Fruit fly (Drosophila melanogaster) whole organism, embryonic: ENCODE results near the gene Ssu72.

Experiments
- Awh ChIP-seq: fragments of 200-800 bp; sonication (Bioruptor generic); IDR thresholded peaks from 2 replicates; pipeline ENCODE4, ENCODE4 v1.3.6; 2022; ENCODE audit warnings: missing biosample characterization, missing genetic modification characterization
- CG10321 ChIP-seq: fragments of 200-800 bp; sonication (Bioruptor generic); IDR thresholded peaks from 2 replicates; pipeline ENCODE4 v1.3.6; 2022; ENCODE audit warnings: missing biosample characterization, missing genetic modification characterization
- CG11093 ChIP-seq: fragments of 200-800 bp; sonication (Bioruptor generic); IDR thresholded peaks from 3 replicates; pipeline ENCODE4 v1.3.6; 2022; ENCODE audit warnings: missing biosample characterization, missing genetic modification characterization
- CG13775 ChIP-seq: fragments of 200-800 bp; sonication (Bioruptor generic); optimal IDR thresholded peaks from 3 replicates; lab custom pipeline; 2017; ENCODE audit warnings: missing biosample characterization, mild to moderate bottlenecking, missing genetic modification characterization
- CG14050 ChIP-seq: fragments of 200-800 bp; sonication (Bioruptor generic); IDR thresholded peaks from 3 replicates; pipeline ENCODE4 v1.3.6; 2022; ENCODE audit warnings: missing biosample characterization, missing genetic modification characterization
- CG15269 ChIP-seq: fragments of 200-800 bp; sonication (Bioruptor generic); optimal IDR thresholded peaks from 2 replicates; lab custom pipeline; 2018; ENCODE audit warnings: missing biosample characterization, mild to moderate bottlenecking, missing genetic modification characterization, moderate library complexity
- CG16815 ChIP-seq: fragments of 200-800 bp; sonication (Bioruptor generic); optimal IDR thresholded peaks from 3 replicates; lab custom pipeline; 2017; ENCODE audit warnings: missing biosample characterization, mild to moderate bottlenecking, missing genetic modification characterization
- CG17385 ChIP-seq: fragments of 200-800 bp; sonication (Bioruptor generic); optimal IDR thresholded peaks from 3 replicates; lab custom pipeline; 2018; ENCODE audit warnings: missing biosample characterization, mild to moderate bottlenecking, missing genetic modification characterization
- CG18476 ChIP-seq: fragments of 200-800 bp; sonication (Bioruptor generic); optimal IDR thresholded peaks from 2 replicates; lab custom pipeline; 2016; ENCODE audit warnings: missing biosample characterization, mild to moderate bottlenecking, missing genetic modification characterization
- CG2712 ChIP-seq: fragments of 200-800 bp; optimal IDR thresholded peaks from 3 replicates; lab custom pipeline; 2019; ENCODE audit warnings: missing biosample characterization, mild to moderate bottlenecking, missing genetic modification characterization, moderate library complexity
- CG3281 ChIP-seq: fragments of 200-800 bp; sonication (Bioruptor generic); optimal IDR thresholded peaks from 3 replicates; lab custom pipeline; 2017; ENCODE audit warnings: missing biosample characterization, mild to moderate bottlenecking, missing genetic modification characterization
- CG4282 ChIP-seq: fragments of 200-800 bp; sonication (Bioruptor generic); optimal IDR thresholded peaks from 2 replicates; lab custom pipeline; 2016; ENCODE audit warnings: missing biosample characterization, missing genetic modification characterization
- CG4360 ChIP-seq: fragments of 200-800 bp; sonication (Bioruptor generic); IDR thresholded peaks from 2 replicates; pipeline ENCODE4 v1.3.6; 2022; ENCODE audit warnings: missing biosample characterization, missing genetic modification characterization
- CG4424 ChIP-seq: fragments of 200-800 bp; sonication (Bioruptor generic); optimal IDR thresholded peaks from 3 replicates; lab custom pipeline; 2016; ENCODE audit warnings: missing biosample characterization, missing genetic modification characterization
- CG5245 ChIP-seq: fragments of 200-800 bp; sonication (Bioruptor generic); optimal IDR thresholded peaks from 3 replicates; lab custom pipeline; 2016; ENCODE audit warnings: missing biosample characterization, missing genetic modification characterization
- CG6813 ChIP-seq: fragments of 200-800 bp; sonication (Bioruptor generic); optimal IDR thresholded peaks from 2 replicates; lab custom pipeline; 2017; ENCODE audit warnings: missing biosample characterization, missing genetic modification characterization, mild to moderate bottlenecking, moderate library complexity, missing genetic modification reagents
- CG7357 ChIP-seq: fragments of 200-800 bp; sonication (Bioruptor generic); IDR thresholded peaks from 3 replicates; pipeline ENCODE4 v1.3.6; 2022; ENCODE audit warnings: missing biosample characterization, missing genetic modification characterization
- CG7556 ChIP-seq: fragments of 200-800 bp; sonication (Bioruptor generic); optimal IDR thresholded peaks from 2 replicates; lab custom pipeline; 2017; ENCODE audit warnings: missing biosample characterization, mild to moderate bottlenecking, missing genetic modification characterization
- CG8478 ChIP-seq: fragments of >200 bp; optimal IDR thresholded peaks from 2 replicates; lab custom pipeline; 2018
- CoRest ChIP-seq: fragments of 200-800 bp; sonication (Bioruptor generic); optimal IDR thresholded peaks from 3 replicates; lab custom pipeline; 2018; ENCODE audit warnings: missing biosample characterization, mild to moderate bottlenecking, missing genetic modification characterization, moderate library complexity
- Hmr ChIP-seq: fragments of 200-800 bp; sonication (Bioruptor generic); optimal IDR thresholded peaks from 3 replicates; lab custom pipeline; 2017; ENCODE audit warnings: mild to moderate bottlenecking, missing biosample characterization, missing genetic modification reagents, missing genetic modification characterization
- Hr3 ChIP-seq: fragments of 200-800 bp; sonication (Bioruptor generic); optimal IDR thresholded peaks from 3 replicates; lab custom pipeline; 2016; ENCODE audit warnings: missing biosample characterization, missing genetic modification characterization
- Hsf ChIP-seq: fragments of 200-800 bp; sonication (Bioruptor generic); optimal IDR thresholded peaks from 3 replicates; lab custom pipeline; 2016; ENCODE audit warnings: missing biosample characterization, missing genetic modification characterization
- Med ChIP-seq: fragments of 200-800 bp; sonication (Bioruptor generic); peaks from one replicate; lab custom pipeline; 2016; ENCODE audit warnings: missing biosample characterization, missing genetic modification characterization, mild to moderate bottlenecking, inconsistent platforms, moderate library complexity
- Mes4 ChIP-seq: fragments of 200-800 bp; sonication (Bioruptor generic); optimal IDR thresholded peaks from 2 replicates; lab custom pipeline; 2016; ENCODE audit warnings: missing biosample characterization, missing genetic modification characterization
- Myb ChIP-seq: fragments of 200-800 bp; sonication (Bioruptor generic); optimal IDR thresholded peaks from 2 replicates; lab custom pipeline; 2016; ENCODE audit warnings: missing biosample characterization, missing genetic modification characterization
- Nf-YA ChIP-seq: fragments of 200-800 bp; sonication (Bioruptor generic); IDR thresholded peaks from 2 replicates; pipeline ENCODE4 v1.3.6; 2022; ENCODE audit warnings: missing biosample characterization, missing genetic modification characterization
- Oaz ChIP-seq: fragments of 200-800 bp; sonication (Bioruptor generic); IDR thresholded peaks from 2 replicates; pipeline ENCODE4 v1.3.6; 2022; ENCODE audit warnings: missing biosample characterization, missing genetic modification characterization
- Optix ChIP-seq: fragments of 200-800 bp; sonication (Bioruptor generic); IDR thresholded peaks from 3 replicates; pipeline ENCODE4 v1.3.6; 2022; ENCODE audit warnings: missing biosample characterization, missing genetic modification characterization
- Rx ChIP-seq: fragments of 200-800 bp; sonication (Bioruptor generic); IDR thresholded peaks from 2 replicates; pipeline ENCODE4 v1.3.6; 2022; ENCODE audit warnings: missing biosample characterization, missing genetic modification characterization
- Sox102F ChIP-seq: fragments of 200-800 bp; sonication (Bioruptor generic); optimal IDR thresholded peaks from 2 replicates; lab custom pipeline; 2018; ENCODE audit warnings: missing biosample characterization, mild to moderate bottlenecking, missing genetic modification characterization, moderate library complexity
- ab ChIP-seq: fragments of 200-800 bp; sonication (Bioruptor generic); optimal IDR thresholded peaks from 2 replicates; lab custom pipeline; 2016; ENCODE audit warnings: missing biosample characterization, missing genetic modification characterization
- az2 ChIP-seq: fragments of 200-800 bp; sonication (Bioruptor generic); optimal IDR thresholded peaks from 3 replicates; lab custom pipeline; 2016; ENCODE audit warnings: missing biosample characterization, missing genetic modification characterization
- btn ChIP-seq: fragments of 200-800 bp; sonication (Bioruptor generic); optimal IDR thresholded peaks from 2 replicates; lab custom pipeline; 2016; ENCODE audit warnings: missing biosample characterization, missing genetic modification characterization
- da ChIP-seq: fragments of 200-800 bp; sonication (Bioruptor generic); optimal IDR thresholded peaks from 2 replicates; lab custom pipeline; 2016; ENCODE audit warnings: missing biosample characterization, missing genetic modification characterization
- exex ChIP-seq: fragments of 200-800 bp; sonication (Bioruptor generic); optimal IDR thresholded peaks from 4 replicates; lab custom pipeline; 2018; ENCODE audit warnings: missing biosample characterization, mild to moderate bottlenecking, missing genetic modification characterization, moderate library complexity
- gsb-n ChIP-seq: fragments of 200-800 bp; sonication (Bioruptor generic); optimal IDR thresholded peaks from 3 replicates; lab custom pipeline; 2018; ENCODE audit warnings: missing biosample characterization, mild to moderate bottlenecking, missing genetic modification characterization
- gt ChIP-seq: fragments of 200-800 bp; sonication (Bioruptor generic); IDR thresholded peaks from 2 replicates; pipeline ENCODE4 v1.3.6; 2022; ENCODE audit warnings: missing biosample characterization, missing genetic modification characterization
- ind ChIP-seq: fragments of 200-800 bp; sonication (Bioruptor generic); optimal IDR thresholded peaks from 3 replicates; lab custom pipeline; 2016; ENCODE audit warnings: missing biosample characterization, missing genetic modification characterization
- lilli ChIP-seq: fragments of 200-800 bp; sonication (Bioruptor generic); optimal IDR thresholded peaks from 3 replicates; lab custom pipeline; 2016; ENCODE audit warnings: missing biosample characterization, missing genetic modification characterization
- nerfin-1 ChIP-seq: fragments of 200-800 bp; sonication (Bioruptor generic); optimal IDR thresholded peaks from 3 replicates; lab custom pipeline; 2019; ENCODE audit warnings: missing biosample characterization, mild to moderate bottlenecking, missing genetic modification characterization, moderate library complexity
- p53 ChIP-seq: fragments of 200-800 bp; sonication (Bioruptor generic); optimal IDR thresholded peaks from 2 replicates; lab custom pipeline; 2016; ENCODE audit warnings: missing biosample characterization, missing genetic modification characterization
- psq ChIP-seq: fragments of 200-800 bp; sonication (Bioruptor generic); optimal IDR thresholded peaks from 2 replicates; lab custom pipeline; 2017; ENCODE audit warnings: missing biosample characterization, missing genetic modification characterization
- repo ChIP-seq: fragments of 200-800 bp; sonication (Bioruptor generic); optimal IDR thresholded peaks from 2 replicates; lab custom pipeline; 2016; ENCODE audit warnings: missing biosample characterization, missing genetic modification characterization
- shn ChIP-seq: fragments of 200-800 bp; sonication (Bioruptor generic); optimal IDR thresholded peaks from 3 replicates; lab custom pipeline; 2016; ENCODE audit warnings: missing biosample characterization, missing genetic modification characterization
- slbo ChIP-seq: fragments of 200-800 bp; sonication (Bioruptor generic); IDR thresholded peaks from 2 replicates; pipeline ENCODE4 v1.3.6; 2022; ENCODE audit warnings: missing biosample characterization, missing genetic modification characterization
- sob ChIP-seq: fragments of 200-800 bp; sonication (Bioruptor generic); IDR thresholded peaks from 2 replicates; pipeline ENCODE4 v1.3.6; 2022; ENCODE audit warnings: missing biosample characterization, missing genetic modification characterization
- stc ChIP-seq: fragments of 200-800 bp; sonication (Bioruptor generic); IDR thresholded peaks from 2 replicates; pipeline ENCODE4 v1.3.6; 2022; ENCODE audit warnings: missing biosample characterization, missing genetic modification characterization
- tup ChIP-seq: fragments of 200-800 bp; sonication (Bioruptor generic); optimal IDR thresholded peaks from 2 replicates; lab custom pipeline; 2016; ENCODE audit warnings: missing biosample characterization, mild to moderate bottlenecking, missing genetic modification characterization, moderate library complexity
- unpg ChIP-seq: fragments of 200-800 bp; sonication (Bioruptor generic); optimal IDR thresholded peaks from 3 replicates; lab custom pipeline; 2018; ENCODE audit warnings: missing biosample characterization, mild to moderate bottlenecking, missing genetic modification characterization, moderate library complexity
- vfl ChIP-seq: fragments of 200-800 bp; sonication (Bioruptor generic); optimal IDR thresholded peaks from 2 replicates; lab custom pipeline; 2016; ENCODE audit warnings: missing biosample characterization, missing genetic modification characterization
- zen ChIP-seq: fragments of 200-800 bp; sonication (Bioruptor generic); optimal IDR thresholded peaks from 3 replicates; lab custom pipeline; 2018; ENCODE audit warnings: missing biosample characterization, mild to moderate bottlenecking, missing genetic modification characterization, moderate library complexity

The Ssu72 gene

dm6 chrX:19668405-19668804 is 4.0 kb downstream of the Ssu72 start (continued):
- TF ChIP-seq gt (GFP tag; lab: Robert Waterston, UW), result peak; percentile 86
- peak; percentile 90 for TF ChIP-seq Myb (GFP tag; lab: Kevin White, UChicago)
- peak; percentile 80 for TF ChIP-seq psq (GFP tag; lab: Kevin White, UChicago)
- TF ChIP-seq Med (GFP tag; lab: Kevin White, UChicago), result peak; percentile 100
- TF ChIP-seq ab (GFP tag; lab: Kevin White, UChicago), result peak; percentile 94
- TF ChIP-seq CoRest (tag; lab: Kevin White, UChicago), result peak; percentile 97
- TF ChIP-seq ind (GFP tag; lab: Kevin White, UChicago), result peak; percentile 96
- TF ChIP-seq Nf-YA, result peak; percentile 85
- peak; percentile 92 for TF ChIP-seq Awh
- peak; percentile 97 for TF ChIP-seq CG15269 (tag; lab: Kevin White, UChicago)
- peak; percentile 78 for TF ChIP-seq CG10321 (GFP tag; lab: Robert Waterston, UW)
- peak; percentile 92 for TF ChIP-seq CG14050 (GFP tag; lab: Robert Waterston, UW)
- TF ChIP-seq stc, result peak; percentile 88
- TF ChIP-seq da (GFP tag; lab: Kevin White, UChicago), result peak; percentile 93
- TF ChIP-seq Hr3, result peak; percentile 95
- TF ChIP-seq CG11093 (GFP tag; lab: Robert Waterston, UW), result peak; percentile 92
- TF ChIP-seq vfl, result peak; percentile 95
- peak; percentile 98 for TF ChIP-seq shn (GFP tag; lab: Kevin White, UChicago)
- peak; percentile 95 for TF ChIP-seq p53 (GFP tag; lab: Kevin White, UChicago)
- peak; percentile 97 for TF ChIP-seq unpg (GFP tag; lab: Kevin White, UChicago)
- TF ChIP-seq Rx (GFP tag; lab: Robert Waterston, UW), result peak; percentile 91
- peak; percentile 95 for TF ChIP-seq sob (GFP tag; lab: Robert Waterston, UW)
- peak; percentile 92 for TF ChIP-seq CG6813 (GFP tag; lab: Kevin White, UChicago)
- peak; percentile 89 for TF ChIP-seq CG18476 (GFP tag; lab: Kevin White, UChicago)
- TF ChIP-seq slbo (GFP tag; lab: Robert Waterston, UW), result peak; percentile 98
- peak; percentile 87 for TF ChIP-seq CG3281 (GFP tag; lab: Kevin White, UChicago)
- TF ChIP-seq CG16815, result peak; percentile 98
- TF ChIP-seq Oaz (GFP tag; lab: Robert Waterston, UW), result peak; percentile 92
- TF ChIP-seq exex (tag; lab: Kevin White, UChicago), result no peak
- peak; percentile 97 for TF ChIP-seq Mes4 (GFP tag; lab: Kevin White, UChicago)
- TF ChIP-seq zen (tag; lab: Kevin White, UChicago), result peak; percentile 89
- peak; percentile 94 for TF ChIP-seq CG4424 (GFP tag; lab: Kevin White, UChicago)
- peak; percentile 94 for TF ChIP-seq repo (GFP tag; lab: Kevin White, UChicago)
- peak; percentile 95 for TF ChIP-seq CG2712 (tag; lab: Kevin White, UChicago)
- peak; percentile 87 for TF ChIP-seq nerfin-1
- TF ChIP-seq CG7357 (GFP tag; lab: Robert Waterston, UW), result peak; percentile 87
- peak; percentile 94 for TF ChIP-seq CG17385 (GFP tag; lab: Kevin White, UChicago)
- peak; percentile 46; the same call in 1 of the 2 replicates for TF ChIP-seq CG4360 (GFP tag; lab: Robert Waterston, UW)
- TF ChIP-seq lilli (GFP tag; lab: Kevin White, UChicago), result peak; percentile 99
- TF ChIP-seq CG4282 (GFP tag; lab: Kevin White, UChicago), result peak; percentile 80
- peak; percentile 89 for TF ChIP-seq btn (GFP tag; lab: Kevin White, UChicago)
- no peak for TF ChIP-seq CG8478 (lab: Kevin White, UChicago)
- peak; percentile 97 for TF ChIP-seq Optix (GFP tag; lab: Robert Waterston, UW)
- peak; percentile 96 for TF ChIP-seq gsb-n (tag; lab: Kevin White, UChicago)
- peak; percentile 93 for TF ChIP-seq CG13775 (GFP tag; lab: Kevin White, UChicago)
- TF ChIP-seq Hmr, result peak; percentile 96
- peak; percentile 98 for TF ChIP-seq az2 (GFP tag; lab: Kevin White, UChicago)
- TF ChIP-seq Hsf (GFP tag; lab: Kevin White, UChicago), result peak; percentile 97
- TF ChIP-seq CG7556 (GFP tag; lab: Kevin White, UChicago), result peak; percentile 95
- TF ChIP-seq tup (GFP tag; lab: Kevin White, UChicago), result peak; percentile 97
- TF ChIP-seq CG5245, result peak; percentile 96
- peak; percentile 95 for TF ChIP-seq Sox102F
